Fruit fly (Drosophila melanogaster): Measurements from ENCODE around the gene GILT2.

GILT2 gene

DNA sequence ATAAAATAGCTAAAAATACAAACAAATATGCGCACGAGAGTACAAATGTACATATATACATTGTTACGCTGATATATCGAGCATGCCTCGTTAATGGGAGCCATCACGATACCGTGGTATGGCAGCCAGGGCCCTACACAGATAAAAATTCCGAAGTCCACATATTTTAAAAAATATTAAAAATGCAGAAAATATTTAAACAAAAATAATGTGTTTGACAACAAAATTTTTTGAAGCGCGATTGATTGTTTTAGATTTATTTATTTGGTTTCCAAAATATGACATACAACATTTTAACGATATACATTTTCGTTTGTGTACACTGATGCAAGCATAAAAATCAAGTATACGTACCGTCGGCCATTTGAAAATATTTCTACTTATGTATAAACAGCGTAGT is 48.0 kb downstream of the GILT2 start (continued):
- no peak for TF ChIP-seq CG17186 (GFP tag; optimal IDR thresholded peaks at IDR 0.05)
- TF ChIP-seq NK7.1 (GFP tag; optimal IDR thresholded peaks at IDR 0.05), result peak; percentile 42
- peak; percentile 16 for TF ChIP-seq CG33213 (GFP tag; optimal IDR thresholded peaks at IDR 0.05)
- TF ChIP-seq gt (GFP tag; IDR thresholded peaks at IDR 0.05), result no peak
- TF ChIP-seq btn (GFP tag; optimal IDR thresholded peaks at IDR 0.05), result peak; percentile 1
- TF ChIP-seq Dref (GFP tag; IDR thresholded peaks at IDR 0.05), result no peak
- peak; percentile 75 for TF ChIP-seq CG17361 (GFP tag; IDR thresholded peaks at IDR 0.05)
- peak; percentile 16 for TF ChIP-seq CG4617 (GFP tag; optimal IDR thresholded peaks at IDR 0.05; ENCODE audit: borderline replicate concordance)
- TF ChIP-seq pzg (GFP tag; optimal IDR thresholded peaks at IDR 0.05), result no peak
- TF ChIP-seq Atf6 (GFP tag; IDR thresholded peaks at IDR 0.05), result peak; percentile 91
- TF ChIP-seq mld (GFP tag; IDR thresholded peaks at IDR 0.05; ENCODE audit: partially characterized antibody), result no peak
- no peak for TF ChIP-seq CG6791 (GFP tag; IDR thresholded peaks at IDR 0.05; ENCODE audit: partially characterized antibody)
- TF ChIP-seq CG8388 (GFP tag; optimal IDR thresholded peaks at IDR 0.05), result peak; percentile 31
- TF ChIP-seq crp (GFP tag; optimal IDR thresholded peaks at IDR 0.05), result peak in 1 of 2 experiments; percentile 8
- TF ChIP-seq kay (GFP tag; optimal IDR thresholded peaks at IDR 0.05), result peak; percentile 51
- TF ChIP-seq prd (optimal IDR thresholded peaks at IDR 0.05), result no peak
- peak; percentile 78 for TF ChIP-seq prd (GFP tag; IDR thresholded peaks at IDR 0.05)
- no peak for TF ChIP-seq Atf3 (GFP tag; optimal IDR thresholded peaks at IDR 0.05)
- peak; percentile 5 for TF ChIP-seq CG17802 (tag; optimal IDR thresholded peaks at IDR 0.05)
- peak; percentile 45 to 86 for TF ChIP-seq Hr51 (GFP tag; optimal IDR thresholded peaks at IDR 0.05)
- TF ChIP-seq H15 (GFP tag; IDR thresholded peaks at IDR 0.05), result peak; percentile 60; the same call in 1 of the 3 replicates
- TF ChIP-seq MESR4 (GFP tag; optimal IDR thresholded peaks at IDR 0.05), result no peak
- 0 out of 2 replicates have a peak, but pooled peaks have one; percentile 34 for TF ChIP-seq wor (GFP tag; IDR thresholded peaks at IDR 0.05)
- TF ChIP-seq CG31388 (GFP tag; optimal IDR thresholded peaks at IDR 0.05), result no peak
- no peak for TF ChIP-seq pan (optimal IDR thresholded peaks at IDR 0.05)
- peak in 1 of 2 experiments; percentile 88 for TF ChIP-seq pan (GFP tag; optimal IDR thresholded peaks at IDR 0.05 in 1 of 2, IDR thresholded peaks at IDR 0.05 in 1 of 2)
- TF ChIP-seq gce (GFP tag; IDR thresholded peaks at IDR 0.05), result no peak
- no peak for TF ChIP-seq HmgD (GFP tag; optimal IDR thresholded peaks at IDR 0.05)
- peak; percentile 77 for TF ChIP-seq ci (GFP tag; IDR thresholded peaks at IDR 0.05)
- peak; percentile 87 for TF ChIP-seq grau (tag; optimal IDR thresholded peaks at IDR 0.05)
- peak; percentile 67 for TF ChIP-seq B-H1 (GFP tag; IDR thresholded peaks at IDR 0.05)
- peak; percentile 66 for TF ChIP-seq Hr3 (GFP tag; optimal IDR thresholded peaks at IDR 0.05)
- TF ChIP-seq CG9932 (GFP tag; IDR thresholded peaks at IDR 0.05), result peak; percentile 90
- no peak for TF ChIP-seq dan (GFP tag; IDR thresholded peaks at IDR 0.05)
- TF ChIP-seq CG1647 (GFP tag; optimal IDR thresholded peaks at IDR 0.05), result peak; percentile 65
- TF ChIP-seq jumu (GFP tag; optimal IDR thresholded peaks at IDR 0.05), result peak; percentile 35
- TF ChIP-seq Ets65A (GFP tag), result peak; percentile 76
- TF ChIP-seq CG14965 (GFP tag; optimal IDR thresholded peaks at IDR 0.05; ENCODE audit: borderline replicate concordance), result no peak
- no peak for TF ChIP-seq D (optimal IDR thresholded peaks at IDR 0.05)
- TF ChIP-seq D (GFP tag; optimal IDR thresholded peaks at IDR 0.05), result peak; percentile 10
- TF ChIP-seq Vsx1 (GFP tag; optimal IDR thresholded peaks at IDR 0.05), result peak; percentile 35
- TF ChIP-seq CG30431 (GFP tag; optimal IDR thresholded peaks at IDR 0.05), result peak; percentile 29
- peak; percentile 79 for TF ChIP-seq CG14441 (GFP tag; IDR thresholded peaks at IDR 0.05)
- TF ChIP-seq bigmax (GFP tag; optimal IDR thresholded peaks at IDR 0.05), result no peak
- no peak for TF ChIP-seq unc-4 (GFP tag; IDR thresholded peaks at IDR 0.05; ENCODE audit: partially characterized antibody)
- TF ChIP-seq cad (GFP tag; optimal IDR thresholded peaks at IDR 0.05), result no peak
- TF ChIP-seq HmgZ (tag; optimal IDR thresholded peaks at IDR 0.05), result peak; percentile 77
- peak; percentile 76 for TF ChIP-seq Oli (tag; optimal IDR thresholded peaks at IDR 0.05)
- peak; percentile 9 for TF ChIP-seq psq (GFP tag; optimal IDR thresholded peaks at IDR 0.05)
- TF ChIP-seq dm (GFP tag; optimal IDR thresholded peaks at IDR 0.05), result peak; percentile 48
- peak; percentile 62; the same call in 1 of the 2 replicates for TF ChIP-seq CG11085 (GFP tag; IDR thresholded peaks at IDR 0.05)
- peak; percentile 49 for TF ChIP-seq fd96Cb (tag; optimal IDR thresholded peaks at IDR 0.05)
